Fruit fly (Drosophila melanogaster): ENCODE results near the gene Uxt.

Uxt gene

dm6 chr2L:15301841-15302240, 45.5 kb downstream of the Uxt start:
- TF ChIP-seq svp (GFP tag) (peak; percentile 23), CG16779 (tag; optimal IDR thresholded peaks at IDR 0.05) (no peak), Smox (GFP tag; optimal IDR thresholded peaks at IDR 0.05) (no peak), Ets21C (GFP tag; optimal IDR thresholded peaks at IDR 0.05) (no peak)

- TF ChIP-seq Lpt (GFP tag; optimal IDR thresholded peaks at IDR 0.05) = peak; percentile 67
- TF ChIP-seq CG9139 (GFP tag; optimal IDR thresholded peaks at IDR 0.05) = no peak
- TF ChIP-seq spab (GFP tag; optimal IDR thresholded peaks at IDR 0.05) = peak; percentile 26
- no peak for TF ChIP-seq CG11762 (GFP tag; optimal IDR thresholded peaks at IDR 0.05; ENCODE audit: insufficient read depth)
- peak; percentile 62 for TF ChIP-seq pdm3 (GFP tag; optimal IDR thresholded peaks at IDR 0.05)
- peak; percentile 57 for TF ChIP-seq net (GFP tag; optimal IDR thresholded peaks at IDR 0.05)
- peak; percentile 36 for TF ChIP-seq Sox14 (GFP tag; optimal IDR thresholded peaks at IDR 0.05)
- TF ChIP-seq Eip78C (GFP tag) = peak; percentile 89
- TF ChIP-seq acj6 (GFP tag; optimal IDR thresholded peaks at IDR 0.05) = peak; percentile 65
- no peak for TF ChIP-seq Gug (GFP tag; IDR thresholded peaks at IDR 0.05)
- TF ChIP-seq ss (GFP tag; optimal IDR thresholded peaks at IDR 0.05) = peak in 1 of 2 experiments; percentile 12
- no peak for TF ChIP-seq CG16779 (tag; optimal IDR thresholded peaks at IDR 0.05)
- no peak for TF ChIP-seq fd85E (GFP tag; optimal IDR thresholded peaks at IDR 0.05)
- TF ChIP-seq CG10631 (GFP tag; optimal IDR thresholded peaks at IDR 0.05) = peak; percentile 63
- peak; percentile 68 for TF ChIP-seq CG34406 (GFP tag; optimal IDR thresholded peaks at IDR 0.05)
- TF ChIP-seq vri (GFP tag; optimal IDR thresholded peaks at IDR 0.05) = peak; percentile 51
- peak; percentile 85 for TF ChIP-seq svp (GFP tag)
- peak; percentile 59 for TF ChIP-seq OdsH (GFP tag; optimal IDR thresholded peaks at IDR 0.05)
- peak; percentile 53 for TF ChIP-seq lz (GFP tag; optimal IDR thresholded peaks at IDR 0.05)
- TF ChIP-seq Ets96B (tag; optimal IDR thresholded peaks at IDR 0.05) = peak; percentile 48
- no peak for TF ChIP-seq eg (GFP tag; IDR thresholded peaks at IDR 0.05)
- TF ChIP-seq CG6808 (GFP tag; optimal IDR thresholded peaks at IDR 0.05) = peak; percentile 36
- TF ChIP-seq Smox (GFP tag; optimal IDR thresholded peaks at IDR 0.05) = peak; percentile 65
- TF ChIP-seq CG3032 (tag; optimal IDR thresholded peaks at IDR 0.05) = peak; percentile 42
- TF ChIP-seq CG32006 (GFP tag; optimal IDR thresholded peaks at IDR 0.05) = peak; percentile 83
- TF ChIP-seq salr (GFP tag; optimal IDR thresholded peaks at IDR 0.05) = peak in 1 of 2 experiments; percentile 76
- TF ChIP-seq CG8632 (GFP tag; optimal IDR thresholded peaks at IDR 0.05) = peak; percentile 54
- TF ChIP-seq CG10669 (GFP tag; optimal IDR thresholded peaks at IDR 0.05) = peak; percentile 23
- TF ChIP-seq Hr39 (GFP tag; optimal IDR thresholded peaks at IDR 0.05) = peak; percentile 8
- peak; percentile 70 for TF ChIP-seq CG3919 (GFP tag; optimal IDR thresholded peaks at IDR 0.05)
- TF ChIP-seq Sox102F (GFP tag; optimal IDR thresholded peaks at IDR 0.05) = peak; percentile 41
- no peak for TF ChIP-seq CG6163 (GFP tag; IDR thresholded peaks at IDR 0.05)
- TF ChIP-seq esn (GFP tag; optimal IDR thresholded peaks at IDR 0.05) = peak; percentile 82
- TF ChIP-seq CG11294 (GFP tag; IDR thresholded peaks at IDR 0.05) = no peak
- TF ChIP-seq cyc (GFP tag; optimal IDR thresholded peaks at IDR 0.05) = peak; percentile 63
- peak; percentile 11 for TF ChIP-seq fd59A (GFP tag; optimal IDR thresholded peaks at IDR 0.05)
- peak; percentile 49 for TF ChIP-seq CG4318 (GFP tag; optimal IDR thresholded peaks at IDR 0.05)
- peak; percentile 68 for TF ChIP-seq topi (GFP tag; optimal IDR thresholded peaks at IDR 0.05)
- TF ChIP-seq CG7368 (GFP tag; optimal IDR thresholded peaks at IDR 0.05) = peak; percentile 37
- TF ChIP-seq achi (GFP tag; optimal IDR thresholded peaks at IDR 0.05) = peak; percentile 65
- peak; percentile 39 for TF ChIP-seq dsx (GFP tag; optimal IDR thresholded peaks at IDR 0.05; ENCODE audit: poor library complexity, severe bottlenecking)
- peak; percentile 73 for TF ChIP-seq CG6276 (GFP tag; optimal IDR thresholded peaks at IDR 0.05)
- TF ChIP-seq fkh (GFP tag; optimal IDR thresholded peaks at IDR 0.05) = no peak
- peak; percentile 30 for TF ChIP-seq Hr4 (GFP tag; optimal IDR thresholded peaks at IDR 0.05)
- peak; percentile 46 for TF ChIP-seq Eip75B (GFP tag; optimal IDR thresholded peaks at IDR 0.05)
- TF ChIP-seq CG6792 (GFP tag; optimal IDR thresholded peaks at IDR 0.05) = peak; percentile 62
- TF ChIP-seq Hr38 (GFP tag; optimal IDR thresholded peaks at IDR 0.05) = no peak
- peak; percentile 77 for TF ChIP-seq CG15336 (GFP tag; IDR thresholded peaks at IDR 0.05)
- no peak for TF ChIP-seq Sox15 (GFP tag; optimal IDR thresholded peaks at IDR 0.05)
These were observed 48.0 kb downstream of the Uxt start for dm6 chr2L:15304359-15304758.

Data from whole organism, prepupa.